Worm (Caenorhabditis elegans): ENCODE data around the gene Y34B4A.7.

Y34B4A.7 gene

DNA sequence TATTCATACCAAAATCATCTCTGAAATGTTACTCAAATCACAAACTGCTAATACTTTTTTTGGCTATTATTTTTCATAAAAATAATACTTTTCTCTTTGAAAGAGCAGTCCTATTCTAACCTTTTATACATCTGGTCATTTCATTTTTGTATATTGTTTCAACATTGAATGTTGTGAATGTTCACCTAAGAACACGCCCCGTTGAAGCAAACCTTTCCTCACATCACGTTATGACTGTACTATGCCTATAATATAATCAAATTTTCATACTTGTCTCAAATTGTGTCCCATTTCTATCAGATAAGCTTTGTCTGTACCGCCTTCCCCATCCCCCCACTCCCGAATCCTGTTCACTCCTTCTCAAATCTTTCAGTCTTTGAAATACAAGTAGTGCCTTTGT lies 25.8 kb upstream of the Y34B4A.7 start:
- TF ChIP-seq ref-1 (GFP tag; conservative IDR thresholded peaks at IDR 0.05) (no peak), ztf-23 (GFP tag; IDR thresholded peaks at IDR 0.05) (no peak), tab-1 (GFP tag; IDR thresholded peaks at IDR 0.05) (no peak), cog-1 (tag; optimal IDR thresholded peaks at IDR 0.05) (no peak), klf-2 (GFP tag; conservative IDR thresholded peaks at IDR 0.05) (no peak), med-1 (GFP tag; optimal IDR thresholded peaks at IDR 0.05; ENCODE audit: insufficient read depth) (no peak), T22C8.4 (GFP tag; IDR thresholded peaks at IDR 0.05) (no peak), flt-1 (GFP tag; IDR thresholded peaks at IDR 0.05) (no peak), ztf-29 (GFP tag; IDR thresholded peaks at IDR 0.05) (no peak)

DNA sequence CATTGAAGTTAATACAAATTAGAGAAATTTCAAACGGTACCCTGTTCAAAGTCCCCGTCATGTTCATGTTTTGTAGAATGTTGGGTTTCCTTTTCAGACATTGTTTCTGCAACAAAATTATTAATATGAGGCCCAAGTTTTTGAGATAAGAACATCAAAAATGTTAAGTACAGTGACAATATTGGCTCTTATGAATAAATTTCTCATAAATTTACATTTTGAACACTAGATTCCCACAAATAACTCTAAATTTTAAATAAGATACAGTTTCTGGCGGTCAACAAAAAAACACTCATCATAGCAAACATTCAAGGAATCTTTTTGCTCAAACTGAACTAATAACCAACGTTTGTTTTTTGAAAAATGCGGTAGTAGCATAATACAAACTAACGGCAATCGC lies 17.9 kb upstream of the Y34B4A.7 start, which contains the start of gene H28G03.3:
H28G03.3 (minus strand) TSS at position 101 of the 400 bp plus-strand sequence.
- no peak for TF ChIP-seq ref-1 (GFP tag; conservative IDR thresholded peaks at IDR 0.05)
- no peak for TF ChIP-seq flt-1 (GFP tag; IDR thresholded peaks at IDR 0.05)
- no peak for TF ChIP-seq ztf-23 (GFP tag; IDR thresholded peaks at IDR 0.05)
- no peak for TF ChIP-seq tab-1 (GFP tag; IDR thresholded peaks at IDR 0.05)
- TF ChIP-seq med-1 (GFP tag; optimal IDR thresholded peaks at IDR 0.05; ENCODE audit: insufficient read depth): no peak
- no peak for TF ChIP-seq cog-1 (tag; optimal IDR thresholded peaks at IDR 0.05)
- no peak for TF ChIP-seq ztf-29 (GFP tag; IDR thresholded peaks at IDR 0.05)
- no peak for TF ChIP-seq T22C8.4 (GFP tag; IDR thresholded peaks at IDR 0.05)
- no peak for TF ChIP-seq klf-2 (GFP tag; conservative IDR thresholded peaks at IDR 0.05)

DNA sequence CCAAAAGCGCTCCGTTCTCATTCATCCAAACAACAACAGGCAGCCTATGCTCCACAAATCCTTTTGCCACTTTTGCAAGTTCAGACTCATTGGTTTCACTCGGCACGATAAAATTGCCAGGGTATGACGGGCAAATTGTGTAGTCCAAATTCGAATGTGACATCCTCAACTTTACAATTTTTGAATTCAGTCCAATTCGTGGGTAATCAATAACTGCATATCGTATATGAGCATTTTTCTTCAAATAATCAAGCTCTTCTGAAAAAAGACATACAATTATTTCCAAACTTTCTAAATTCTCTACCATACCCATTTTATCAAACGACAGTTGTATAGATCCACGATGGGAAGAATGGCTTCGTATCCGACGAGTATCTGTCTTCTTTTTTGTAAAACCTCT lies 5.9 kb upstream of the Y34B4A.7 start:
- no peak for TF ChIP-seq ref-1 (GFP tag; conservative IDR thresholded peaks at IDR 0.05)
- TF ChIP-seq cog-1 (tag; optimal IDR thresholded peaks at IDR 0.05): no peak
- no peak for TF ChIP-seq T22C8.4 (GFP tag; IDR thresholded peaks at IDR 0.05)
- TF ChIP-seq ztf-29 (GFP tag; IDR thresholded peaks at IDR 0.05): no peak
- no peak for TF ChIP-seq klf-2 (GFP tag; conservative IDR thresholded peaks at IDR 0.05)
- TF ChIP-seq ztf-23 (GFP tag; IDR thresholded peaks at IDR 0.05): no peak
- TF ChIP-seq med-1 (GFP tag; optimal IDR thresholded peaks at IDR 0.05; ENCODE audit: insufficient read depth): no peak
- no peak for TF ChIP-seq tab-1 (GFP tag; IDR thresholded peaks at IDR 0.05)
- no peak for TF ChIP-seq flt-1 (GFP tag; IDR thresholded peaks at IDR 0.05)

DNA sequence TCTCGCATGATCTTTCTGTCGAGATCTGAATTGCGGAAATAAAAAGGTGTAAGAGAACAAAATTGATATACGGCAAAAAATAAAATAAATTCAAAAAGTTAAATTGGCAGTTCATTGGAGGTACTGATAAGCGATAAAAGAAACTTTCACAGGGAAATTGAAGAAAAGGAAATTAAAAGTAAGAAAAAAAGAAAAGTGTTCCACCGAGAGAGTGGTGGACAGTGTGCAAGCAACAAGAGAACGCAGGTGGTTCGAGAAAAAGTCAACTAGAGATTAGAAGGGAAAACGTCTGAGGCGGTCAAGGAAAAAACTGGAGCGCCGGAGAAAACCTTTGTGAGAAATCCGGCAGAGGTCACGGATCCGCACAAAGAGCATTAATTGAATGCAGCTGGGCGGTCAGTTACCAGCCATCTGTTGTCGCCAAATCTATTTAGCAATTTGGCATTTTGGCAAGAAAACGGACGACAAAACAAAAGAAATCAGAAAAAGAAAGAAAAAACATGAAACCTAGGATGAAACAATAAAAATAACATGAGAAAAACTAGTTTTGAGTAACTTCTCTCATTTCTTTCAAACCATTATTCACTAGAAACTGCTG lies 656 bp upstream of the Y34B4A.7 start, which contains the start of gene mtm-5:
mtm-5 (minus strand) TSS at position 27 of the 598 bp plus-strand sequence.
- no peak for TF ChIP-seq T22C8.4 (GFP tag; IDR thresholded peaks at IDR 0.05)
- no peak for TF ChIP-seq cog-1 (tag; optimal IDR thresholded peaks at IDR 0.05)
- TF ChIP-seq med-1 (GFP tag; optimal IDR thresholded peaks at IDR 0.05; ENCODE audit: insufficient read depth): no peak
- no peak for TF ChIP-seq tab-1 (GFP tag; IDR thresholded peaks at IDR 0.05)
- no peak for TF ChIP-seq ref-1 (GFP tag; conservative IDR thresholded peaks at IDR 0.05)
- no peak for TF ChIP-seq ztf-29 (GFP tag; IDR thresholded peaks at IDR 0.05)
- no peak for TF ChIP-seq flt-1 (GFP tag; IDR thresholded peaks at IDR 0.05)
- no peak for TF ChIP-seq klf-2 (GFP tag; conservative IDR thresholded peaks at IDR 0.05)
- no peak for TF ChIP-seq ztf-23 (GFP tag; IDR thresholded peaks at IDR 0.05)

DNA sequence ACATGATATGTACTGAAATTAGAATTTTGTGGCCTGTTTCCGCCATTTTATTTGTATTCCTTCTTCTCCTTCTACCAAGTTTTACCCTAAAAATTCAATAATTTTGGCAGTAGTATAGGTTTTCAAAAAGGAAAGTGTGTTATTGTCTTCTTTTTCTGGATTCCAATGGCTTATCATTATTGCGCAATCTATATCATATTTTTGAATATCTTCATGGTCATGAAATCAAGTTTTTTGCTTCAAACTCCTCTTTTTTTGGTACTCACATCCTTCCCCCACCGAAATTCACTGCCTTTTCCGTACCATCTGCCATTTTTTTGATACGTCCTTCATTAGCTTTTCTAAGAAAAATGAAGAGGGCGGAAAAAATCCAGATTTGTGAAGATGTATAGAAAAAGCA lies 4.6 kb downstream of the Y34B4A.7 start:
- TF ChIP-seq ztf-23 (GFP tag; IDR thresholded peaks at IDR 0.05): no peak
- no peak for TF ChIP-seq flt-1 (GFP tag; IDR thresholded peaks at IDR 0.05)
- no peak for TF ChIP-seq klf-2 (GFP tag; conservative IDR thresholded peaks at IDR 0.05)
- no peak for TF ChIP-seq tab-1 (GFP tag; IDR thresholded peaks at IDR 0.05)
- TF ChIP-seq ref-1 (GFP tag; conservative IDR thresholded peaks at IDR 0.05): no peak
- no peak for TF ChIP-seq ztf-29 (GFP tag; IDR thresholded peaks at IDR 0.05)
- no peak for TF ChIP-seq cog-1 (tag; optimal IDR thresholded peaks at IDR 0.05)
- TF ChIP-seq med-1 (GFP tag; optimal IDR thresholded peaks at IDR 0.05; ENCODE audit: insufficient read depth): no peak

DNA sequence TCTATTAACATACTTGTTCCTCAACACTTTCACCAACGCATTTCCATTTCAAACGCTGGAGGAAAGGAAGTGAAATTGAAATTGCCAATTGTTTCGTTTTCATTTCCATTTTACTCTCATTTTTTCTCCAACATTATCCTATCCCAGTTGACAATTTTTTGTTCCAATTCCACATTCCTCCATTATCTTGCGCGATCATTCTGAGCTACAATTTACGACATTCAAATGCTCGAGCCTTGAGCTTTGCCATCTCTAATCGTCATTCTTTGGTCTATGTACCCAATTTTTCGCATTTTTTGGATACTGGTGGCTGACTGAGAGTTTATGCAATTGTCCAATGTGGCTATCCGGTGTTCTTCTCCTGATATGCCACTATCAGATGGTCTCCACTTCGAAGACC lies 5.5 kb downstream of the Y34B4A.7 start, which contains the start of gene Y34B4A.10:
Y34B4A.10 (plus strand) TSS at position 301 of the 400 bp plus-strand sequence.
- TF ChIP-seq ref-1 (GFP tag; conservative IDR thresholded peaks at IDR 0.05) (no peak), klf-2 (GFP tag; conservative IDR thresholded peaks at IDR 0.05) (no peak), T22C8.4 (GFP tag; IDR thresholded peaks at IDR 0.05) (no peak), ztf-29 (GFP tag; IDR thresholded peaks at IDR 0.05) (no peak)

DNA sequence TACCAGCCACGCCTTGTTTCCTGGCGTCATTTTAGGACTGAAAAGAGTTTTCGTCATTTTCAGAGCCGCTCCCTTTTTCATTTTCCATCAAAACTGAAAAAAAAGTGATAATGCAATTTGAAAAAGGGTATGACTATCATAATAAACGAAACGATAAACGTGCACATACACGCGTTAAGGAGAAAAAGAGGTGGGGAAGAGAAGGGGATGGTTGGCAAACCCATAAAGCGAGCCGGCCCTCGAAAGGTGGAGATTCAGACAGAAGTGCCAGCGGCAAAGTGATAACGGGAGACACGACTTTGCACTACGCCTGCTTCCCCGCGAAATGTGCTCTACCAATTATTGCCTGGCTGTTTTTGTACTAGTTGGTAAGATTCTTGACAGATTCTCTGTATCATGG lies 8.7 kb downstream of the Y34B4A.7 start, which contains the start of gene nspg-14:
nspg-14 (plus strand) TSS at position 250 of the 400 bp plus-strand sequence.
- TF ChIP-seq ztf-23 (GFP tag; IDR thresholded peaks at IDR 0.05) (no peak), ref-1 (GFP tag; conservative IDR thresholded peaks at IDR 0.05) (no peak), med-1 (GFP tag; optimal IDR thresholded peaks at IDR 0.05; ENCODE audit: insufficient read depth) (no peak), tab-1 (GFP tag; IDR thresholded peaks at IDR 0.05) (no peak), ztf-29 (GFP tag; IDR thresholded peaks at IDR 0.05) (no peak), klf-2 (GFP tag; conservative IDR thresholded peaks at IDR 0.05) (no peak)

DNA sequence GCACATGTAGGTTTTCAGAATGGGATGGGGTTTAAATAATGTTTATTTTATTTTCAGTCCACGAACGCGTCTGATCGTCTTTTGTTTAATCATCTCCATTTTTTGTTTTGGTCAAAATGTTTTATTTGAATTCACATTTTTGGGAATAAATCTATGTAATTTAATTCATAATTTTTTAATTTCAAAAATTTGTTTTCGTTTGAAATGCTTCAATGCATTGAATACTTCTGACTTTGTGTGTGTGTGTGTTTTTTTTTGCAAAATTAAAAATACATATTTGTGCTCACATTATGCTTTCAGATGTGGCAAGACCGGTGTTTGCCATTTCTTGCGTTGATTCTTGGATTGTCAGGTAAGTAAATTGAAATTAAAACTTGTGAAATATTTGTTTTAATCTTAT lies 10.8 kb downstream of the Y34B4A.7 start, which contains the start of gene nspg-13:
nspg-13 (plus strand) TSS at position 301 of the 400 bp plus-strand sequence.
- TF ChIP-seq T22C8.4 (GFP tag; IDR thresholded peaks at IDR 0.05) (no peak), flt-1 (GFP tag; IDR thresholded peaks at IDR 0.05) (no peak), cog-1 (tag; optimal IDR thresholded peaks at IDR 0.05) (no peak), ztf-23 (GFP tag; IDR thresholded peaks at IDR 0.05) (no peak), ref-1 (GFP tag; conservative IDR thresholded peaks at IDR 0.05) (no peak), ztf-29 (GFP tag; IDR thresholded peaks at IDR 0.05) (no peak), klf-2 (GFP tag; conservative IDR thresholded peaks at IDR 0.05) (no peak), tab-1 (GFP tag; IDR thresholded peaks at IDR 0.05) (no peak), med-1 (GFP tag; optimal IDR thresholded peaks at IDR 0.05; ENCODE audit: insufficient read depth) (no peak)

DNA sequence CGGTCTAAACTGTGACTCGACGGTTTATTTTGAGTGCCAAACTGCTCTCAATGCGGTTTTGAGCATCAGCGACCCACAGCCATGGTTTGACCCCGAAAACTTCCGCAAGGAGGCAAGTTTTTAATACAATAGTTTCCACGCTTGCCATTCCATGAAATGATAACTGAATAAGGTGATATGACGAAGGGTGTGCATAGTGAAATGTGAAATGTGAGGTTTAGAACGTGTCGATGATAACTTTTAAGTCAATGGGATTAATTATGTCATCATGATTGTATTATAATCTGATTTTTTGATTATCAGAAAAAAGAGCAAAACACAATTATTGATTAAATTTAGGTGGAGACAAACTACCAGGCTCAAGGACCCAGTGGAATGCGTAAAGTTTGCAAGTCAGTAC lies 11.2 kb downstream of the Y34B4A.7 start:
- no peak for TF ChIP-seq ztf-23 (GFP tag; IDR thresholded peaks at IDR 0.05)
- TF ChIP-seq klf-2 (GFP tag; conservative IDR thresholded peaks at IDR 0.05): no peak
- no peak for TF ChIP-seq tab-1 (GFP tag; IDR thresholded peaks at IDR 0.05)
- TF ChIP-seq ref-1 (GFP tag; conservative IDR thresholded peaks at IDR 0.05): no peak
- no peak for TF ChIP-seq cog-1 (tag; optimal IDR thresholded peaks at IDR 0.05)
- TF ChIP-seq ztf-29 (GFP tag; IDR thresholded peaks at IDR 0.05): no peak
- TF ChIP-seq flt-1 (GFP tag; IDR thresholded peaks at IDR 0.05): no peak
- no peak for TF ChIP-seq med-1 (GFP tag; optimal IDR thresholded peaks at IDR 0.05; ENCODE audit: insufficient read depth)
- no peak for TF ChIP-seq T22C8.4 (GFP tag; IDR thresholded peaks at IDR 0.05)
